Worm (Caenorhabditis elegans): ENCODE results near the gene grd-5.

The grd-5 gene

ce11 chrV:8606099-8606696 is 12.6 kb upstream of the grd-5 start, which contains the start of gene vps-60 (continued):
- TF ChIP-seq atf-7 (tag; optimal IDR thresholded peaks at IDR 0.05) (peak; percentile 95), efl-1 (GFP tag; optimal IDR thresholded peaks at IDR 0.05) (peak; percentile 67)

DNA sequence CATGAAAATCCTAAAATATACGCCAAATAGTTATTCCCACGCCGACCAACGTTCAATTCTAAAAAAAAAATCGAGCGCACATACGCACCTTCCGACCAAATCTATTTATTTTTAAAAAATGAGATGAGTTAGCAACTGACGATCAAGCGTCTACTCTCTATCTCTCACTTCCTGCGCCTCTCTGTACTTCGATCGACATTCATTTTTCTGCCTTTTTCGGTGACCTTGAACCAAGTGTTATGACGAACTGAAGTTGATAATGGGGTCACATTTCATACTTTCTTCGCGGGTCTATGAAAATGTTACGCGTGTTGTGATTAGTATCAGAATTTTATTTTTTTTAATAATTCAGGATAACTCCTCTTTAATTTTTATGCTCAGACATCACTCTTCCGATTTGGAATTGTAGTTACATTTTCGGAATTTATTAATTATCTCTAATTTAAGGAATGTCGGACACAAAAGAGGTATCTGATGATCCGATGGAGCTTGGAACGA is 11.4 kb upstream of the grd-5 start, which contains the start of gene smk-1:
TSS of gene smk-1 (plus strand) at position 448 of the 498 bp plus-strand sequence.
- peak; percentile 8 for TF ChIP-seq lin-40 (tag; optimal IDR thresholded peaks at IDR 0.05)
- TF ChIP-seq hmg-1.2 (GFP tag; IDR thresholded peaks at IDR 0.05), result peak; percentile 31; the same call in 1 of the 2 replicates
- TF ChIP-seq madf-6 (GFP tag; IDR thresholded peaks at IDR 0.05), result peak; percentile 16; the same call in 1 of the 2 replicates
- peak; percentile 46 for TF ChIP-seq nhr-80 (tag; optimal IDR thresholded peaks at IDR 0.05)
- TF ChIP-seq ama-1 (optimal IDR thresholded peaks at IDR 0.05), result no peak
- TF ChIP-seq ama-1 (GFP tag; optimal IDR thresholded peaks at IDR 0.05), result no peak

DNA sequence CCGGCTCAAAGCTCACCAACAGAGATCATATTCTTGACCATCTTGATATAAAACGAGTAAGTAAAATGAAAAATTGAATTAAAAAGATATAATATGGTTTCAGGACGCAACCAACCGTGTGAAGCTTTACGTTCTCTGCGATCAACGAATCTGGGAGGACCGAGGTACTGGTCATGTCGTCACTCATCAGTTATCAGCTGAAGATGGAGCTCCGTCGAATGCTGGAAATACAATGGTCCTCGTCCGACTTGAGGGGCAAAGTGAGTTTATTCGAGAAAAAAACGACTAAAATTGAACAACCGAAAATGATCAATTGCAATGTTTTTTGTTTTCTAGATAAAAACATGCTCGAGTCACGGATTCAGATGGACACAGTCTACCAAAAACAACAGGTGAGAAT is 10.3 kb upstream of the grd-5 start:
- TF ChIP-seq F57A8.1 (GFP tag; optimal IDR thresholded peaks at IDR 0.05) (no peak), athp-1 (tag; optimal IDR thresholded peaks at IDR 0.05) (no peak), die-1 (tag; optimal IDR thresholded peaks at IDR 0.05) (no peak), repo-1 (tag; optimal IDR thresholded peaks at IDR 0.05) (no peak), D2030.7 (GFP tag; IDR thresholded peaks at IDR 0.05) (no peak), nhr-80 (tag; optimal IDR thresholded peaks at IDR 0.05) (no peak), B0261.1 (tag; optimal IDR thresholded peaks at IDR 0.05) (no peak), akir-1 (GFP tag; optimal IDR thresholded peaks at IDR 0.05) (no peak), ztf-28 (GFP tag; IDR thresholded peaks at IDR 0.05) (no peak), nfyb-1 (GFP tag; IDR thresholded peaks at IDR 0.05) (no peak), egl-44 (GFP tag; IDR thresholded peaks at IDR 0.05) (no peak), tbx-9 (tag; optimal IDR thresholded peaks at IDR 0.05; ENCODE audit: borderline replicate concordance) (no peak), attf-6 (GFP tag; IDR thresholded peaks at IDR 0.05) (no peak), cebp-1 (GFP tag; IDR thresholded peaks at IDR 0.05) (no peak), cebp-1 (tag; optimal IDR thresholded peaks at IDR 0.05) (no peak), Y53F4B.3 (GFP tag; IDR thresholded peaks at IDR 0.05) (no peak), rec-8 (tag; optimal IDR thresholded peaks at IDR 0.05) (no peak), somi-1 (GFP tag; optimal IDR thresholded peaks at IDR 0.05) (no peak), T07F8.4 (tag; optimal IDR thresholded peaks at IDR 0.05) (no peak), snpc-3.4 (tag; optimal IDR thresholded peaks at IDR 0.05) (no peak)

DNA sequence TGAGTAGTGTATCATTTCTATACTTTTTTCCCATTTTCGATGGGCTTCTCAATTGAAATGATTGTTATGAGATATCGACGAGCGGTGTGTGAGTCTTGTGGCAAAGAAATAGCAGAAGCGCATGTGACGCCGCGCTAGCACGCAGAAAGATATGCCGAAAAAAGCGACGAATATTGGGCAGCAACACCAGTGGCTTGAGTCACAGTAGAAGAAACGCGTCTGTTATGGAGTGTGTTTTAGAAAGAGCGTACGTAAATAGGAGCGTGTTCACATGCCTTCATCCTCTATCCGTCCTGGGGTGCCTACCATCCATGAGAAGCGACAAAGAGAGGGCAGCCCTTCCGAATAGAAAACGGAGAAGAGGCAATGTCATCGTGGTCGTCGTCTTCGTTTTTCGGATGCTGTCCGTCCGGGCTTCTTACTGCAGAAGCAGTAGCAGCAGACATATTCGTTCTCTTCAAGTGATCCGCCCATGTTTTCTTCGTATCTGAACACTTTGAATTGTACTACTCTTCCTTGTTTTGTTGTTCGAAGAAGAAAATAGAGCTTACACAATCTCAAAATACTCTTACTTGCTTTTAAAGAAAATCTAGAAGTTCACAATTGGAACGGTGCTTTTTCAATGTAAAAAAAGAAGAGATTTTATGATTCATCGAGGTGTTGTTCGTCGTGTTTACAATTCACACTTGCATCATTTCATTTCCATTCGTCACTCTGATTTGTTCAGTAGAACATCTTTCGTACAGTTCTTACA is 8.9 kb upstream of the grd-5 start:
- TF ChIP-seq repo-1 (tag; optimal IDR thresholded peaks at IDR 0.05) (peak; percentile 31), lin-35 (GFP tag; optimal IDR thresholded peaks at IDR 0.05) (peak in 1 of 3 experiments; percentile 11), lin-26 (GFP tag; IDR thresholded peaks at IDR 0.05) (peak; percentile 66; the same call in 1 of the 2 replicates), akir-1 (GFP tag; optimal IDR thresholded peaks at IDR 0.05) (no peak), zfh-2 (GFP tag; conservative IDR thresholded peaks at IDR 0.05) (peak; percentile 54; the same call in 1 of the 2 replicates), hmg-1.2 (GFP tag; IDR thresholded peaks at IDR 0.05) (0 out of 2 replicates have a peak, but pooled peaks have one; percentile 5), ztf-6 (GFP tag; IDR thresholded peaks at IDR 0.05) (no peak), aptf-3 (GFP tag; IDR thresholded peaks at IDR 0.05) (0 out of 2 replicates have a peak, but pooled peaks have one; percentile 7), pha-4 (tag; optimal IDR thresholded peaks at IDR 0.05) (no peak), nhr-120 (GFP tag; IDR thresholded peaks at IDR 0.05) (0 out of 2 replicates have a peak, but pooled peaks have one; percentile 30), lin-54 (GFP tag; optimal IDR thresholded peaks at IDR 0.05) (no peak), dpl-1 (GFP tag; optimal IDR thresholded peaks at IDR 0.05) (no peak), cebp-1 (GFP tag; IDR thresholded peaks at IDR 0.05) (no peak), cebp-1 (tag; optimal IDR thresholded peaks at IDR 0.05) (peak; percentile 36), F52B5.7 (tag; optimal IDR thresholded peaks at IDR 0.05) (peak; percentile 22), chd-7 (tag; optimal IDR thresholded peaks at IDR 0.05) (peak; percentile 38)
